Worm (Caenorhabditis elegans) whole organism, late embryonic: Measurements from ENCODE around the gene kbp-2.

Source experiments
- ceh-45 ChIP-seq: fragments of 200-800 bp; sonication (Bioruptor generic); IDR thresholded peaks from 2 replicates; pipeline ENCODE4 v1.3.6; 2022; ENCODE audit warnings: missing genetic modification reagents, missing genetic modification characterization, missing compliant biosample characterization
- elt-2 ChIP-seq: sonication (generic microtip); optimal IDR thresholded peaks from 2 replicates; lab custom pipeline; 2016; ENCODE audit warnings: missing genetic modification reagents, missing genetic modification characterization, missing compliant biosample characterization
- fax-1 ChIP-seq: sonication (generic microtip); optimal IDR thresholded peaks from 2 replicates; lab custom pipeline; 2016; ENCODE audit warnings: missing genotype, missing genetic modification characterization, missing compliant biosample characterization
- hlh-15 ChIP-seq: sonication (generic microtip); optimal IDR thresholded peaks from 2 replicates; lab custom pipeline; 2016; ENCODE audit warnings: missing genetic modification characterization, missing compliant biosample characterization
- hlh-6 ChIP-seq: sonication (generic microtip); optimal IDR thresholded peaks from 2 replicates; lab custom pipeline; 2016; ENCODE audit warnings: missing genotype, missing genetic modification characterization, missing compliant biosample characterization
- hlh-8 ChIP-seq: sonication (generic microtip); optimal IDR thresholded peaks from 2 replicates; lab custom pipeline; 2016; ENCODE audit warnings: missing genotype, missing genetic modification characterization, missing compliant biosample characterization
- pag-3 ChIP-seq: sonication (generic microtip); optimal IDR thresholded peaks from 2 replicates; lab custom pipeline; 2016; ENCODE audit warnings: missing compliant biosample characterization, missing genetic modification characterization, borderline replicate concordance
- pat-9 ChIP-seq: fragments of 200-800 bp; sonication (Bioruptor generic); optimal IDR thresholded peaks from 2 replicates; lab custom pipeline; 2018; ENCODE audit warnings: mild to moderate bottlenecking, missing genetic modification characterization, moderate library complexity, missing compliant biosample characterization
- pqm-1 ChIP-seq: sonication (generic microtip); optimal IDR thresholded peaks from 2 replicates; lab custom pipeline; 2016; ENCODE audit warnings: missing genetic modification characterization, missing compliant biosample characterization
- rnt-1 ChIP-seq: sonication (generic microtip); optimal IDR thresholded peaks from 2 replicates; lab custom pipeline; 2016; ENCODE audit warnings: missing genetic modification characterization, missing compliant biosample characterization
- sdc-2 ChIP-seq: sonication (generic microtip); optimal IDR thresholded peaks from 2 replicates; lab custom pipeline; 2016; ENCODE audit warnings: missing genotype, missing genetic modification characterization, missing compliant biosample characterization
- zip-5 ChIP-seq: sonication (generic microtip); optimal IDR thresholded peaks from 2 replicates; lab custom pipeline; 2016; ENCODE audit warnings: missing genetic modification characterization, missing compliant biosample characterization

DNA sequence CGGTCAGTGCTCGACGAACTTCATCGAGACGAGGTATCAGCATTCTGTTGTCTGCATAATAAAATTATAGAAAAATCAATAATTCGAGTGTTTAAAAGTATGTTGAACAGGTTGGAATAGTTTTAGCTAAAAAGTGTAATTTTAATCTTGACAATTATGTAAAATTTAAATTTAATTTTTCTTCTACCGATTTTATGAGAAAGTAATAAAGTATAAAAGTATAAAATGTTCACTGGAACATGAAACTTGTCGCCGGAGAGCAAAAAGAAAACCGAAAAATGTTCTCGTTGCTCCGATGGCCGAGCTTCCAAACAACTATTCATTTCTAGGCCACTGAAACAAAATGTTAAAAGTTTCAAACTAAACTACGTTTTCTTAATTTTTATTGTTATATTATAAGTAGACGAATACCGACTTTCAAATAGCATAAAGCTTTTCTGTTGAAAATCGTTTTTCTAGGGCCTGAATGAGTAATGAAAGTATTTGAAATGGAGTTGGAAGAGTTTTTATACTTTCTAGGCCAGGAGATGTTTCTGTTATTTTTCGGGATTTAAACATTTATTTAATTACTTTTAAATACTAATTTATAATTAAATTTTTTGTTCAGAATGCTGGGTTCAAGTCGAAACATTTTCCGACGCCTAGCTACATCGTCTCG, 41.8 kb downstream of the kbp-2 start, which contains the start of the genes C35D10.10 and C35D10.5:
- TF ChIP-seq zip-5 (tag; lab: Kevin White, UChicago) (peak; percentile 31), hlh-6 (tag; lab: Kevin White, UChicago) (no peak), ceh-45 (no peak), sdc-2 (no peak), pat-9 (tag; lab: Kevin White, UChicago) (no peak), elt-2 (peak; percentile 13), hlh-8 (tag; lab: Kevin White, UChicago) (no peak), hlh-15 (tag; lab: Kevin White, UChicago) (no peak), fax-1 (no peak), pqm-1 (no peak), pag-3 (tag; lab: Kevin White, UChicago) (no peak), rnt-1 (tag; lab: Kevin White, UChicago) (no peak)
